Worm (Caenorhabditis elegans) whole organism, L1 larva: ENCODE data around the gene F48F5.8.
"Not testable (repeated sequence)": the region's sequence is repeated elsewhere in the genome, so short reads cannot be mapped to it uniquely, and the experiment has no call there.

Experiments used
- F16B12.6 ChIP-seq: fragments of 150-350 bp; optimal IDR thresholded peaks from 2 replicates; lab custom pipeline; 2014; ENCODE audit warnings: missing biosample characterization, missing genetic modification characterization
- Y116A8C.19 ChIP-seq: sonication (generic microtip); optimal IDR thresholded peaks from 2 replicates; lab custom pipeline; 2016; ENCODE audit warnings: missing compliant biosample characterization, missing genetic modification characterization, borderline replicate concordance
- aha-1 ChIP-seq: fragments of 150-350 bp; optimal IDR thresholded peaks from 2 replicates; lab custom pipeline; 2014; ENCODE audit warnings: missing biosample characterization, missing genetic modification characterization
- aly-2 ChIP-seq: fragments of 150-350 bp; optimal IDR thresholded peaks from 2 replicates; lab custom pipeline; 2014; ENCODE audit warnings: missing biosample characterization, missing genetic modification characterization
- ama-1 ChIP-seq: fragments of 150-350 bp; optimal IDR thresholded peaks from 2 replicates; lab custom pipeline; 2014
- ceh-63 ChIP-seq: fragments of 200-800 bp; sonication (Bioruptor generic); optimal IDR thresholded peaks from 2 replicates; lab custom pipeline; 2018; ENCODE audit warnings: mild to moderate bottlenecking, missing genetic modification characterization, missing compliant biosample characterization
- ceh-82 ChIP-seq, 3 experiments: fragments of 150-350 bp in 1 of 3; sonication (generic microtip) in 2 of 3; optimal IDR thresholded peaks; 2 replicates each; lab custom pipeline; 2014 to 2017; ENCODE audit warnings: missing biosample characterization in 3 of 3, missing genetic modification characterization in 3 of 3
- ceh-88 ChIP-seq: fragments of 200-800 bp; sonication (Bioruptor generic); IDR thresholded peaks from 2 replicates; pipeline ENCODE4 v1.3.6; 2022; ENCODE audit warnings: missing genetic modification characterization, missing compliant biosample characterization
- dpl-1 ChIP-seq, 3 experiments: fragments of 150-350 bp in 2 of 3; sonication (generic microtip) in 1 of 3; optimal IDR thresholded peaks; 2 replicates each; lab custom pipeline; 2014 to 2017; ENCODE audit warnings: missing biosample characterization in 3 of 3, missing genetic modification characterization in 3 of 3, missing genetic modification reagents in 3 of 3
- dsc-1 ChIP-seq: sonication (generic microtip); optimal IDR thresholded peaks from 2 replicates; lab custom pipeline; 2016; ENCODE audit warnings: mild to moderate bottlenecking, missing genetic modification characterization, missing compliant biosample characterization
- efl-1 ChIP-seq, 4 experiments: fragments of 150-350 bp; optimal IDR thresholded peaks in 3 of 4; peaks in 1 of 4; 1 replicate in 1 of 4; 2 replicates in 3 of 4; lab custom pipeline; 2014; ENCODE audit warnings: missing biosample characterization in 2 of 4, missing genetic modification characterization in 2 of 4, missing genetic modification reagents in 2 of 4
- efl-3 ChIP-seq: fragments of 200-800 bp; sonication (Bioruptor generic); optimal IDR thresholded peaks from 2 replicates; lab custom pipeline; 2018; ENCODE audit warnings: mild to moderate bottlenecking, missing genetic modification characterization, missing compliant biosample characterization
- egl-13 ChIP-seq: sonication (generic microtip); optimal IDR thresholded peaks from 2 replicates; lab custom pipeline; 2016; ENCODE audit warnings: missing genotype, missing genetic modification reagents, missing genetic modification characterization, missing compliant biosample characterization
- ets-5 ChIP-seq: fragments of 200-800 bp; sonication (Bioruptor generic); IDR thresholded peaks from 2 replicates; pipeline ENCODE4 v1.3.6; 2022; ENCODE audit warnings: missing genetic modification characterization, missing compliant biosample characterization
- fkh-10 ChIP-seq: sonication (generic microtip); optimal IDR thresholded peaks from 2 replicates; lab custom pipeline; 2017; ENCODE audit warnings: missing biosample characterization, missing genetic modification reagents, missing genetic modification characterization
- fos-1 ChIP-seq: fragments of 150-350 bp; optimal IDR thresholded peaks from 2 replicates; lab custom pipeline; 2014; ENCODE audit warnings: missing biosample characterization, missing genetic modification characterization
- grh-1 ChIP-seq: fragments of 200-800 bp; sonication (Bioruptor generic); IDR thresholded peaks from 2 replicates; pipeline ENCODE4 v1.3.6; 2022; ENCODE audit warnings: missing genetic modification reagents, missing genetic modification characterization, missing compliant biosample characterization
- hpl-2 ChIP-seq: fragments of 150-350 bp; optimal IDR thresholded peaks from 2 replicates; lab custom pipeline; 2014; ENCODE audit warnings: missing biosample characterization, missing genetic modification reagents, missing genetic modification characterization
- irx-1 ChIP-seq: sonication (generic microtip); optimal IDR thresholded peaks from 2 replicates; lab custom pipeline; 2016; ENCODE audit warnings: missing genetic modification characterization, missing compliant biosample characterization
- jun-1 ChIP-seq: fragments of 150-350 bp; optimal IDR thresholded peaks from 2 replicates; lab custom pipeline; 2014; ENCODE audit warnings: missing biosample characterization, missing genetic modification reagents, missing genetic modification characterization
- lin-13 ChIP-seq: fragments of 150-350 bp; optimal IDR thresholded peaks from 2 replicates; lab custom pipeline; 2014; ENCODE audit warnings: missing biosample characterization, missing genetic modification reagents, missing genetic modification characterization
- lin-15B ChIP-seq: fragments of 150-350 bp; sonication (generic microtip); optimal IDR thresholded peaks from 3 replicates; lab custom pipeline; 2014; ENCODE audit warnings: missing biosample characterization, missing genetic modification characterization
- lin-35 ChIP-seq, 2 experiments: fragments of 150-350 bp; optimal IDR thresholded peaks; 2 replicates each; lab custom pipeline; 2014; ENCODE audit warnings: missing biosample characterization in 2 of 2, missing genetic modification characterization in 2 of 2, missing genetic modification reagents in 2 of 2
- lin-39 ChIP-seq: fragments of 150-350 bp; optimal IDR thresholded peaks from 2 replicates; lab custom pipeline; 2014; ENCODE audit warnings: missing biosample characterization, missing genetic modification reagents, missing genetic modification characterization
- lir-3 ChIP-seq: sonication (generic microtip); optimal IDR thresholded peaks from 2 replicates; lab custom pipeline; 2016; ENCODE audit warnings: mild to moderate bottlenecking, missing genetic modification characterization, moderate library complexity, missing compliant biosample characterization; ENCODE audit not compliant: poor library complexity
- lsy-2 ChIP-seq, 2 experiments: fragments of 150-350 bp; optimal IDR thresholded peaks; 2 replicates each; lab custom pipeline; 2014; ENCODE audit warnings: missing biosample characterization in 2 of 2, missing genetic modification characterization in 2 of 2
- mab-9 ChIP-seq: fragments of 200-800 bp; sonication (Bioruptor generic); IDR thresholded peaks from 2 replicates; pipeline ENCODE4 v1.3.6; 2022; ENCODE audit warnings: missing genetic modification reagents, missing genetic modification characterization, missing compliant biosample characterization
- nhr-12 ChIP-seq: sonication (generic microtip); optimal IDR thresholded peaks from 2 replicates; lab custom pipeline; 2017; ENCODE audit warnings: missing biosample characterization, missing genetic modification characterization
- nhr-19 ChIP-seq: fragments of 200-800 bp; sonication (Bioruptor generic); conservative IDR thresholded peaks from 2 replicates; pipeline ENCODE4 v1.3.6; 2022; ENCODE audit warnings: missing genetic modification characterization, missing compliant biosample characterization
- nhr-20 ChIP-seq: sonication (generic microtip); optimal IDR thresholded peaks from 2 replicates; lab custom pipeline; 2016; ENCODE audit warnings: mild to moderate bottlenecking, missing genetic modification characterization, missing compliant biosample characterization
- nhr-237 ChIP-seq: fragments of 150-350 bp; optimal IDR thresholded peaks from 2 replicates; lab custom pipeline; 2014; ENCODE audit warnings: missing biosample characterization, missing genetic modification characterization
- nhr-76 ChIP-seq: sonication (generic microtip); optimal IDR thresholded peaks from 2 replicates; lab custom pipeline; 2017; ENCODE audit warnings: missing biosample characterization, missing genetic modification characterization
- pag-3 ChIP-seq: sonication (generic microtip); optimal IDR thresholded peaks from 2 replicates; lab custom pipeline; 2017; ENCODE audit warnings: missing genetic modification characterization, mild to moderate bottlenecking, missing compliant biosample characterization, antibody characterized with exemption, borderline replicate concordance; ENCODE audit not compliant: insufficient read depth
- rnt-1 ChIP-seq: sonication (generic microtip); optimal IDR thresholded peaks from 2 replicates; lab custom pipeline; 2016; ENCODE audit warnings: mild to moderate bottlenecking, missing genetic modification characterization, moderate library complexity, missing compliant biosample characterization
- skn-1 ChIP-seq: fragments of 150-350 bp; optimal IDR thresholded peaks from 2 replicates; lab custom pipeline; 2014; ENCODE audit warnings: missing biosample characterization, missing genetic modification characterization
- sptf-1 ChIP-seq: fragments of 150-350 bp; optimal IDR thresholded peaks from 2 replicates; lab custom pipeline; 2014; ENCODE audit warnings: missing biosample characterization, missing genetic modification characterization
- sup-37 ChIP-seq: fragments of 200-800 bp; sonication (Bioruptor generic); optimal IDR thresholded peaks from 2 replicates; lab custom pipeline; 2018; ENCODE audit warnings: mild to moderate bottlenecking, missing genetic modification characterization, missing compliant biosample characterization
- tbx-2 ChIP-seq: sonication (generic microtip); optimal IDR thresholded peaks from 2 replicates; lab custom pipeline; 2016; ENCODE audit warnings: missing genetic modification characterization, missing compliant biosample characterization
- unc-86 ChIP-seq: sonication (generic microtip); optimal IDR thresholded peaks from 2 replicates; lab custom pipeline; 2016; ENCODE audit warnings: missing genetic modification characterization, missing compliant biosample characterization
- vab-15 ChIP-seq: sonication (generic microtip); optimal IDR thresholded peaks from 2 replicates; lab custom pipeline; 2017; ENCODE audit warnings: missing genotype, mild to moderate bottlenecking, missing genetic modification characterization, missing compliant biosample characterization
- zag-1 ChIP-seq: fragments of 150-350 bp; optimal IDR thresholded peaks from 2 replicates; lab custom pipeline; 2014; ENCODE audit warnings: missing biosample characterization, missing genetic modification characterization

The F48F5.8 gene

DNA sequence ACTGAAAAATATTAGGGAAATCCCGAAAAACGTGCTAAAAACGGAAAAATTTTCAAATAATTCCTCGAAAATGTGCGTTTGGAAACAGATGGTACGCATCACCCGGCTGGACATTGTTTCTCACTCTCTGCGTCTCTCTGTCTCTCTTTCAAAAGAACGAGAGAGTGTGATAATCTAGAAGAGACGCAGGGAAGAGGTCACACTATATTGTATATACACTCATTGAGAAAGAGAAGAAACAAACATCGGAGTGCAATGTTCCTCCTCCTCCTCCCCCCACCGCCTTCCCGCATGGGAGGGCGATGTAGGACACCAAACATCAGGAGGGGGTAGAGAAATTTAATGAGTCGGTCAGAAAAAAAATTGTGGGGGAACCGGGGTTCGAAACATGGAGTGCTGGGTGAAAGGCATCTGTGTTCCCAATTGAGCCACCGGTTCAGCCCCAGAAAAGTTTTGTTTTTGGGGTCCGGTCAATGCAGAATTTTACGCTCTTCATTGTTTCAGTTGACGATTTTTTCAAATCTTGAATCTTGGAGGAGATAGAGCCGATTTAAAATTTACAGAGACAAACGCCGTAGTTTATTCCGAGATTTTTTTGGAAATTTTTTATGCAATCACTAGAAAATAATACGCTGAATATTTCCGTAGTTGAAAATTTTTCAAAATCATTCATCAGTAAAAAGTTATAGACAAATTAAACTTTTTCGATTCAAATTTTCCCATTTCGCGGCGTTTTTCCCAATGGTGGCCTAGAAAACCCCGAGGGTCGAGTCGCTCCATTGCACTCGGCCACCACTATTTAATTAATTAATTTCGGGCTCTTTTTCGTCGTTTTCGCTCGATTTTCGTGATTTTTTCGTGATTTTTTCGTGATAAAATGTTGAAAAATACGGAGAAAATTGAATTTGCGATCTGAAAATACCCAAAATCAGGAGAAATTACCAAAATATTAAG lies 636 bp upstream of the F48F5.8 start (continued):
- no peak for TF ChIP-seq lin-39 (tag; lab: Kevin White, UChicago)
- TF ChIP-seq efl-3 = no peak
- TF ChIP-seq grh-1 (GFP tag; lab: Robert Waterston, UW) = peak; percentile 48
- TF ChIP-seq fkh-10 (GFP tag; lab: Kevin White, UChicago) = no peak
- no peak for TF ChIP-seq pag-3 (tag; lab: Kevin White, UChicago)
- peak; percentile 83 for TF ChIP-seq irx-1 (tag; lab: Kevin White, UChicago)
- TF ChIP-seq ceh-88 (GFP tag; lab: Robert Waterston, UW) = no peak
- TF ChIP-seq lin-15B (tag; lab: Kevin White, UChicago) = peak; percentile 24
- TF ChIP-seq nhr-20 (tag; lab: Kevin White, UChicago) = peak; percentile 90
- peak; percentile 52 for TF ChIP-seq unc-86 (tag; lab: Kevin White, UChicago)
- no peak for TF ChIP-seq nhr-237 (tag; lab: Kevin White, UChicago)
- TF ChIP-seq skn-1 (tag; lab: Kevin White, UChicago) = peak; percentile 40
- no peak for TF ChIP-seq nhr-76 (tag; lab: Kevin White, UChicago)
- no peak for TF ChIP-seq hpl-2 (GFP tag; lab: Kevin White, UChicago)
- peak; percentile 58 for TF ChIP-seq egl-13
- TF ChIP-seq aha-1 (tag; lab: Kevin White, UChicago) = no peak
- peak; percentile 92 for TF ChIP-seq rnt-1 (tag; lab: Kevin White, UChicago)
- peak; percentile 5 for TF ChIP-seq vab-15 (tag; lab: Kevin White, UChicago)
- no peak for TF ChIP-seq sptf-1 (tag; lab: Kevin White, UChicago)
- peak; percentile 57 for TF ChIP-seq nhr-19 (GFP tag; lab: Robert Waterston, UW)
- TF ChIP-seq sup-37 (GFP tag; lab: Kevin White, UChicago) = peak; percentile 2
- TF ChIP-seq Y116A8C.19 (tag; lab: Kevin White, UChicago) = peak; percentile 12
- TF ChIP-seq ets-5 = no peak
- TF ChIP-seq mab-9 (GFP tag; lab: Robert Waterston, UW) = no peak
- peak; percentile 51 for TF ChIP-seq lin-13 (GFP tag; lab: Kevin White, UChicago)
- peak; percentile 40 for TF ChIP-seq jun-1
- TF ChIP-seq nhr-12 (tag; lab: Kevin White, UChicago) = no peak
- peak; percentile 5 to 68 (median 14) for TF ChIP-seq ceh-82 (tag; optimal IDR thresholded peaks at IDR 0.05; lab: Kevin White, UChicago)
- TF ChIP-seq dsc-1 (tag; lab: Kevin White, UChicago) = peak; percentile 91
- peak; percentile 88 for TF ChIP-seq lir-3 (tag; lab: Kevin White, UChicago)
- no peak for TF ChIP-seq ama-1
- TF ChIP-seq lsy-2 (tag; optimal IDR thresholded peaks at IDR 0.05; lab: Kevin White, UChicago) = peak; percentile 32 to 69
- peak; percentile 68 for TF ChIP-seq tbx-2 (tag; lab: Kevin White, UChicago)
- TF ChIP-seq fos-1 (tag; lab: Kevin White, UChicago) = no peak
- TF ChIP-seq zag-1 (tag; lab: Kevin White, UChicago) = peak; percentile 13
- TF ChIP-seq ceh-63 (GFP tag; lab: Kevin White, UChicago) = no peak
- peak; percentile 92 for TF ChIP-seq lin-35 (GFP tag; optimal IDR thresholded peaks at IDR 0.05; lab: Kevin White, UChicago)
- TF ChIP-seq aly-2 = no peak

DNA sequence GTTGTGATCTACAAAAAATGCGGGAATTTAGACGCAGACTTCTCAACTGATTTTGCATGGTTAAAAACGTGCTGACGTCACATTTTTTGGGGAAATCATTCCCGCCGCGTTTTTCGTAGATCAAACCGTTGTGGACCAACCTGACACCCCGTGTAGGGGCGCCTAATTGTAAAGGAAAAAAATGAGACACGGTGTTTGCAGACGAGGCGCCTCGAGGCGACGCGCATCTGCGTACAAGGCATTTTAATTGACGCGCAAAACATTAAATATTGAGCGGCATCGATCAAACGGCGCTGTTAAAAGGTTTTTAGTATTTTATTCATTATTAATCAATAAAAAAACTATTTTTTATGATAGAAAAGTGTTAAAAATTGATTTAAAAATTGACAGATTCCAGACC lies 6.2 kb downstream of the F48F5.8 start:
- TF ChIP-seq lin-35 (GFP tag; optimal IDR thresholded peaks at IDR 0.05; lab: Kevin White, UChicago) (peak in 1 of 2 experiments; percentile 38), efl-1 (optimal IDR thresholded peaks at IDR 0.05; lab: Kevin White, UChicago) (peak; percentile 22 to 44), F16B12.6 (tag; lab: Kevin White, UChicago) (peak; percentile 72), dpl-1 (GFP tag; optimal IDR thresholded peaks at IDR 0.05; lab: Kevin White, UChicago) (peak in 2 of 3 experiments; percentile 5 to 23)
- not testable (repeated sequence) for TF ChIP-seq efl-1 (GFP tag; optimal IDR thresholded peaks at IDR 0.05 in 1 of 2; lab: Kevin White, UChicago)
- TF ChIP-seq, all 84 proteins: peak for 4; not testable (repeated sequence) for 80
